Worm (Caenorhabditis elegans): Measurements from ENCODE around the gene sfxn-5.

DNA sequence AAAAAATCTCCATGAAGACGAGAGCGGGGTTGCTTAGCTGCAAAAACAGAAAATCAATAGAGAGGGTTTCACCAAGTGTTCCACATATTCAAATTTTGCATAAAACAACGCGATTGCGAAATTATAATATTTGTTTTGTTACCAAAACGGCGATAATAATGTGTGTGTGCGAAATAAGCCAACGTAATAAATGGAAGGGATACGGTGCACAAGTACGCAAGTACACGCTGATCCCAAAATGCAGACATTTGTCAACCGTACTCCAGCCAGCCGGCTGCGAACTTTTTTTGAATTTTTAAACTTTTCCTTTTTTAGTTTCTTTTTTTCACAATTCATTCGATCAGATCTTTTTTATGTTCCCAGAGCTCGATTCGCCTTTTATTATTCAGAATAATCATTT, 20.0 kb upstream of the sfxn-5 start, which contains the start of gene ire-1:
- TF ChIP-seq pha-4 (tag; optimal IDR thresholded peaks at IDR 0.05) (no peak), madf-2 (tag; optimal IDR thresholded peaks at IDR 0.05) (no peak), ceh-31 (tag; optimal IDR thresholded peaks at IDR 0.05) (peak; percentile 37), ama-1 (optimal IDR thresholded peaks at IDR 0.05) (no peak), ceh-2 (tag; optimal IDR thresholded peaks at IDR 0.05) (no peak), pat-9 (tag; optimal IDR thresholded peaks at IDR 0.05) (no peak)

Data from whole organism, late embryonic.